Worm (Caenorhabditis elegans): Measurements from ENCODE around the gene eat-3.

DNA sequence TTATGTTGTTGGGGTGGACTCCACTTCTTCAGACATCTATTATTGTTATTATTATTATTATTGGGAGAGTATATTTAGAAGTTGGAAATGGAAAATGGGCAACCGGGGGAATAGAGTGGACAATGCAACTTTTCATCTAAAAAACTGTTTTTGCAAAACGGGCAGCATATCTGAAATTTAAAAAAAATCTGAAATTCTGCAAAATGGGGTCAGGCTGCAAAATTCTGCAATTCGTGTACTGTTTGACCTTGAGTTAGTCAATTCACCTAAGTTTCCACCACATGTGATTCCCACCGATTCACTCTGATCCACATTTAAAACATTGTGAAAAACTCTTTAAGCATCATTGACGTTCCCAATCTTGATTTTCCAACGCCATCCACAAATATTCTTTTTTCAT lies 48.3 kb downstream of the eat-3 start, which contains the start of gene C06C3.4:
- TF ChIP-seq med-1 (GFP tag; optimal IDR thresholded peaks at IDR 0.05; ENCODE audit: insufficient read depth), result no peak
- no peak for TF ChIP-seq klf-2 (GFP tag; conservative IDR thresholded peaks at IDR 0.05)
- TF ChIP-seq ztf-29 (GFP tag; IDR thresholded peaks at IDR 0.05), result no peak
- no peak for TF ChIP-seq flt-1 (GFP tag; IDR thresholded peaks at IDR 0.05)
- TF ChIP-seq ztf-23 (GFP tag; IDR thresholded peaks at IDR 0.05), result no peak
- no peak for TF ChIP-seq T22C8.4 (GFP tag; IDR thresholded peaks at IDR 0.05)

Measured in whole organism, midembryonic.